Worm (Caenorhabditis elegans): ENCODE results near the gene H20E11.2.

The H20E11.2 gene

ce11 chrIV:6802132-6802531, 25.4 kb upstream of the H20E11.2 start, which contains the start of the genes cest-4 and C17H12.11 (continued):
- no peak for TF ChIP-seq mes-2 (tag; optimal IDR thresholded peaks at IDR 0.05; ENCODE audit: poor library complexity, severe bottlenecking)
- TF ChIP-seq dve-1 (tag; optimal IDR thresholded peaks at IDR 0.05; ENCODE audit: insufficient read depth), result peak; percentile 79
- TF ChIP-seq fos-1 (tag; optimal IDR thresholded peaks at IDR 0.05), result no peak
- TF ChIP-seq nhr-102 (tag; optimal IDR thresholded peaks at IDR 0.05), result no peak
- no peak for TF ChIP-seq Y48G9A.11 (GFP tag; IDR thresholded peaks at IDR 0.05)
- no peak for TF ChIP-seq lin-38 (GFP tag; IDR thresholded peaks at IDR 0.05)
- TF ChIP-seq spr-3 (GFP tag; optimal IDR thresholded peaks at IDR 0.05), result no peak
- no peak for TF ChIP-seq ctbp-1 (GFP tag; IDR thresholded peaks at IDR 0.05)
- TF ChIP-seq nhr-42 (GFP tag; IDR thresholded peaks at IDR 0.05), result no peak
- TF ChIP-seq php-3 (GFP tag; IDR thresholded peaks at IDR 0.05), result peak; percentile 91
- TF ChIP-seq daf-8 (GFP tag; IDR thresholded peaks at IDR 0.05), result no peak
- TF ChIP-seq pha-4 (GFP tag; IDR thresholded peaks at IDR 0.05), result no peak
- no peak for TF ChIP-seq pha-4 (tag; optimal IDR thresholded peaks at IDR 0.05)
- TF ChIP-seq aha-1 (tag), result peak; percentile 56
- TF ChIP-seq madf-5 (GFP tag; IDR thresholded peaks at IDR 0.05), result no peak
- no peak for TF ChIP-seq nhr-10 (tag; optimal IDR thresholded peaks at IDR 0.05)
- TF ChIP-seq lim-7 (GFP tag; IDR thresholded peaks at IDR 0.05), result no peak
- TF ChIP-seq mxl-3 (GFP tag; optimal IDR thresholded peaks at IDR 0.05), result peak; percentile 24
- TF ChIP-seq ceh-28 (tag; optimal IDR thresholded peaks at IDR 0.05), result no peak
- no peak for TF ChIP-seq F26F4.8 (GFP tag; conservative IDR thresholded peaks at IDR 0.05)
- no peak for TF ChIP-seq hif-1 (tag; optimal IDR thresholded peaks at IDR 0.05)
- peak; percentile 9 for TF ChIP-seq nhr-48 (tag; optimal IDR thresholded peaks at IDR 0.05)
- no peak for TF ChIP-seq unc-39 (tag; optimal IDR thresholded peaks at IDR 0.05)
- no peak for TF ChIP-seq Y5F2A.4 (GFP tag; optimal IDR thresholded peaks at IDR 0.05)
- no peak for TF ChIP-seq ces-1 (GFP tag; optimal IDR thresholded peaks at IDR 0.05)
- no peak for TF ChIP-seq F49E8.2 (tag; optimal IDR thresholded peaks at IDR 0.05; ENCODE audit: borderline replicate concordance)
- TF ChIP-seq F44E2.7 (GFP tag; IDR thresholded peaks at IDR 0.05), result no peak
- no peak for TF ChIP-seq mdt-29 (GFP tag; IDR thresholded peaks at IDR 0.05)
- TF ChIP-seq nhr-6 (tag; optimal IDR thresholded peaks at IDR 0.05), result peak; percentile 7
- no peak for TF ChIP-seq daf-16 (GFP tag; optimal IDR thresholded peaks at IDR 0.05)
- peak; percentile 93 for TF ChIP-seq daf-16 (tag; optimal IDR thresholded peaks at IDR 0.05)
- TF ChIP-seq nhr-28 (tag; optimal IDR thresholded peaks at IDR 0.05), result peak; percentile 98
- no peak for TF ChIP-seq lir-3 (tag; optimal IDR thresholded peaks at IDR 0.05)
- peak; percentile 88 for TF ChIP-seq pqm-1 (tag; optimal IDR thresholded peaks at IDR 0.05)
- no peak for TF ChIP-seq nhr-76 (tag; optimal IDR thresholded peaks at IDR 0.05)
- TF ChIP-seq snpc-1.2 (GFP tag; IDR thresholded peaks at IDR 0.05), result no peak
- no peak for TF ChIP-seq ztf-7 (tag; optimal IDR thresholded peaks at IDR 0.05)
- TF ChIP-seq gei-8 (GFP tag; optimal IDR thresholded peaks at IDR 0.05), result no peak
- TF ChIP-seq attf-4 (tag; optimal IDR thresholded peaks at IDR 0.05), result no peak
- no peak for TF ChIP-seq Y105C5A.15 (GFP tag; IDR thresholded peaks at IDR 0.05)
- TF ChIP-seq snpc-4 (tag; optimal IDR thresholded peaks at IDR 0.05), result no peak
- no peak for TF ChIP-seq dmd-8 (GFP tag; IDR thresholded peaks at IDR 0.05)
- TF ChIP-seq nhr-77 (tag; optimal IDR thresholded peaks at IDR 0.05), result peak; percentile 71
- TF ChIP-seq dmd-9 (GFP tag; IDR thresholded peaks at IDR 0.05), result no peak
- no peak for TF ChIP-seq F37D6.2 (tag; optimal IDR thresholded peaks at IDR 0.05)
- TF ChIP-seq vab-7 (GFP tag; IDR thresholded peaks at IDR 0.05), result no peak
- no peak for TF ChIP-seq zag-1 (tag; optimal IDR thresholded peaks at IDR 0.05)
- no peak for TF ChIP-seq ceh-82 (tag; optimal IDR thresholded peaks at IDR 0.05)
- TF ChIP-seq aly-2 (tag; optimal IDR thresholded peaks at IDR 0.05), result no peak
- TF ChIP-seq unc-130 (GFP tag; optimal IDR thresholded peaks at IDR 0.05), result no peak
- no peak for TF ChIP-seq T20F7.1 (GFP tag; optimal IDR thresholded peaks at IDR 0.05)
- TF ChIP-seq ZK337.2 (GFP tag; IDR thresholded peaks at IDR 0.05), result no peak
- no peak for TF ChIP-seq set-16 (GFP tag; IDR thresholded peaks at IDR 0.05)
- TF ChIP-seq sdz-12 (GFP tag; optimal IDR thresholded peaks at IDR 0.05), result no peak
